Worm (Caenorhabditis elegans): ENCODE results near the gene ZK899.5.
"Not testable (repeated sequence)": the region's sequence is repeated elsewhere in the genome, so short reads cannot be mapped to it uniquely, and the experiment has no call there.

ZK899.5 gene

ce11 chrX:9465722-9466132 lies 5.0 kb upstream of the ZK899.5 start (continued):
- no peak for TF ChIP-seq pag-3 (tag; optimal IDR thresholded peaks at IDR 0.05; ENCODE audit: borderline replicate concordance)
- TF ChIP-seq ceh-14 (tag; optimal IDR thresholded peaks at IDR 0.05): peak; percentile 63
- TF ChIP-seq ceh-6 (GFP tag; optimal IDR thresholded peaks at IDR 0.05): peak; percentile 5
- TF ChIP-seq C08G9.2 (tag; optimal IDR thresholded peaks at IDR 0.05): peak; percentile 70
- no peak for TF ChIP-seq fax-1 (tag; optimal IDR thresholded peaks at IDR 0.05)
- TF ChIP-seq hlh-30 (tag; optimal IDR thresholded peaks at IDR 0.05; ENCODE audit: insufficient read depth): peak; percentile 72
- TF ChIP-seq ttx-3 (tag; optimal IDR thresholded peaks at IDR 0.05): no peak
- TF ChIP-seq nhr-11 (tag; optimal IDR thresholded peaks at IDR 0.05): peak; percentile 18
- peak; percentile 86 for TF ChIP-seq fkh-10 (GFP tag; optimal IDR thresholded peaks at IDR 0.05)
- no peak for TF ChIP-seq elt-4 (tag; optimal IDR thresholded peaks at IDR 0.05)
- no peak for TF ChIP-seq C38D4.7 (GFP tag; optimal IDR thresholded peaks at IDR 0.05)
- TF ChIP-seq ceh-24 (tag; optimal IDR thresholded peaks at IDR 0.05): no peak
- no peak for TF ChIP-seq ama-1 (optimal IDR thresholded peaks at IDR 0.05)
- no peak for TF ChIP-seq ceh-9 (tag; optimal IDR thresholded peaks at IDR 0.05)
- no peak for TF ChIP-seq fkh-6 (tag; optimal IDR thresholded peaks at IDR 0.05)
- TF ChIP-seq zip-5 (tag; optimal IDR thresholded peaks at IDR 0.05): no peak
- TF ChIP-seq ceh-34 (tag; optimal IDR thresholded peaks at IDR 0.05): peak; percentile 80
- peak; percentile 85 for TF ChIP-seq tbx-2 (tag; optimal IDR thresholded peaks at IDR 0.05)
- peak; percentile 63 for TF ChIP-seq ceh-2 (tag; optimal IDR thresholded peaks at IDR 0.05)
- TF ChIP-seq rnt-1 (tag; optimal IDR thresholded peaks at IDR 0.05): peak; percentile 91
- TF ChIP-seq lin-11 (tag; optimal IDR thresholded peaks at IDR 0.05): no peak
- TF ChIP-seq odd-2 (tag; optimal IDR thresholded peaks at IDR 0.05): peak; percentile 42
- TF ChIP-seq Y22D7AL.16 (tag; optimal IDR thresholded peaks at IDR 0.05): no peak
- no peak for TF ChIP-seq ceh-22 (tag; optimal IDR thresholded peaks at IDR 0.05)
- TF ChIP-seq syd-9 (tag; optimal IDR thresholded peaks at IDR 0.05): peak; percentile 60
- peak; percentile 27 for TF ChIP-seq dmd-4 (tag; optimal IDR thresholded peaks at IDR 0.05; ENCODE audit: borderline replicate concordance)
- TF ChIP-seq pqm-1 (tag; optimal IDR thresholded peaks at IDR 0.05): peak; percentile 81
- TF ChIP-seq ets-4 (tag; optimal IDR thresholded peaks at IDR 0.05): peak; percentile 70
- TF ChIP-seq elt-2 (tag; optimal IDR thresholded peaks at IDR 0.05): peak; percentile 60
- no peak for TF ChIP-seq npax-4 (tag; optimal IDR thresholded peaks at IDR 0.05)
- no peak for TF ChIP-seq ahr-1 (tag; optimal IDR thresholded peaks at IDR 0.05)
- 0 out of 2 replicates have a peak, but pooled peaks have one; percentile 14 for TF ChIP-seq sox-2 (GFP tag; IDR thresholded peaks at IDR 0.05)
- peak; percentile 23 for TF ChIP-seq unc-86 (tag; optimal IDR thresholded peaks at IDR 0.05)
- peak; percentile 23 for TF ChIP-seq pros-1 (tag; optimal IDR thresholded peaks at IDR 0.05)

- not testable (repeated sequence) for TF ChIP-seq elt-2, elt-4, syd-9 (tag; optimal IDR thresholded peaks at IDR 0.05)
Observed at ce11 chrX:9463045-9463444, 2.3 kb upstream of the ZK899.5 start, which contains the start of gene ZK899.6. ZK899.6 (plus strand) TSS chrX:9463345.

- TF ChIP-seq fax-1 (tag; optimal IDR thresholded peaks at IDR 0.05): no peak
- TF ChIP-seq dmd-4 (tag; optimal IDR thresholded peaks at IDR 0.05; ENCODE audit: borderline replicate concordance): no peak
- TF ChIP-seq F13H6.1 (tag; optimal IDR thresholded peaks at IDR 0.05): no peak
- no peak for TF ChIP-seq ref-2 (tag; optimal IDR thresholded peaks at IDR 0.05)
- TF ChIP-seq zip-5 (tag; optimal IDR thresholded peaks at IDR 0.05): no peak
- no peak for TF ChIP-seq ceh-6 (GFP tag; optimal IDR thresholded peaks at IDR 0.05)
- TF ChIP-seq pha-2 (tag; optimal IDR thresholded peaks at IDR 0.05): no peak
- no peak for TF ChIP-seq K02D7.2 (tag; optimal IDR thresholded peaks at IDR 0.05)
- TF ChIP-seq ahr-1 (tag; optimal IDR thresholded peaks at IDR 0.05): no peak
- no peak for TF ChIP-seq lin-11 (tag; optimal IDR thresholded peaks at IDR 0.05)
- TF ChIP-seq hlh-6 (tag; optimal IDR thresholded peaks at IDR 0.05): no peak
- no peak for TF ChIP-seq ceh-30 (tag; optimal IDR thresholded peaks at IDR 0.05)
- no peak for TF ChIP-seq tbx-2 (tag; optimal IDR thresholded peaks at IDR 0.05)
- no peak for TF ChIP-seq T23F11.4 (GFP tag; optimal IDR thresholded peaks at IDR 0.05)
- no peak for TF ChIP-seq pqm-1 (tag; optimal IDR thresholded peaks at IDR 0.05)
- no peak for TF ChIP-seq tbx-7 (tag; optimal IDR thresholded peaks at IDR 0.05)
Observed at ce11 chrX:9458142-9458541, 2.6 kb downstream of the ZK899.5 start, which contains the start of gene tba-8. tba-8 (minus strand) TSS chrX:9458348.
